Fruit fly (Drosophila melanogaster): Measurements from ENCODE around the gene Ccdc39.
A peak's percentile ranks its signal among the peaks of the same experiment; 100 is the strongest.

DNA sequence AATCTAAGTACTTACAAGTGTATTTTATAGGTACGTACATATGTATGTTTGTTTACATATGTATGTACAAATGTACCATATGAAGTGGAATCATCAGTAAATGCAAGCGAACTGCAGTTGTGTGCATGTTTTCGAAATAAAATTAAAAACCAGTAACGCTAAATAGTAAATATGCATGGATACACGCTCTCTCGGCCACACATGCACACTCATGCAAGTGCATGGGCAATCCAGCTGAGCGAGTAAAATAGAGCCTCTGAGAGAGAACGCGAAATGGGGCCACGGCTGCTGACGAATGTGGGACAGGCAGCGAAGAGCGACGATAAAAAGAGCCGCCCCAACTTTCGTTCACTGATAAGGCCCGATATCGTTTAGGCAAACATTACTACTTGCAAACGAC is 23.1 kb upstream of the Ccdc39 start:
- no peak for TF ChIP-seq Ets98B (GFP tag; IDR thresholded peaks at IDR 0.05)
- TF ChIP-seq CG8159 (tag; optimal IDR thresholded peaks at IDR 0.05): no peak
- no peak for TF ChIP-seq CG14655 (GFP tag; optimal IDR thresholded peaks at IDR 0.05)
- no peak for TF ChIP-seq CG13204 (GFP tag; optimal IDR thresholded peaks at IDR 0.05)
- TF ChIP-seq CG8301 (tag; optimal IDR thresholded peaks at IDR 0.05): no peak
- TF ChIP-seq Snoo (tag; optimal IDR thresholded peaks at IDR 0.05): no peak
- peak; percentile 73 for TF ChIP-seq EcR (GFP tag; optimal IDR thresholded peaks at IDR 0.05)
- no peak for TF ChIP-seq CG10348 (GFP tag; IDR thresholded peaks at IDR 0.05)
- no peak for TF ChIP-seq Pif1A (GFP tag; optimal IDR thresholded peaks at IDR 0.05)
- no peak for TF ChIP-seq rn (GFP tag; IDR thresholded peaks at IDR 0.05)
- no peak for TF ChIP-seq CG15710 (tag; optimal IDR thresholded peaks at IDR 0.05)
- TF ChIP-seq D1 (tag; optimal IDR thresholded peaks at IDR 0.05): no peak
- no peak for TF ChIP-seq CG32121 (GFP tag; IDR thresholded peaks at IDR 0.05)
- TF ChIP-seq CG4496 (GFP tag; IDR thresholded peaks at IDR 0.05): no peak
